In the genomic region with DNA sequence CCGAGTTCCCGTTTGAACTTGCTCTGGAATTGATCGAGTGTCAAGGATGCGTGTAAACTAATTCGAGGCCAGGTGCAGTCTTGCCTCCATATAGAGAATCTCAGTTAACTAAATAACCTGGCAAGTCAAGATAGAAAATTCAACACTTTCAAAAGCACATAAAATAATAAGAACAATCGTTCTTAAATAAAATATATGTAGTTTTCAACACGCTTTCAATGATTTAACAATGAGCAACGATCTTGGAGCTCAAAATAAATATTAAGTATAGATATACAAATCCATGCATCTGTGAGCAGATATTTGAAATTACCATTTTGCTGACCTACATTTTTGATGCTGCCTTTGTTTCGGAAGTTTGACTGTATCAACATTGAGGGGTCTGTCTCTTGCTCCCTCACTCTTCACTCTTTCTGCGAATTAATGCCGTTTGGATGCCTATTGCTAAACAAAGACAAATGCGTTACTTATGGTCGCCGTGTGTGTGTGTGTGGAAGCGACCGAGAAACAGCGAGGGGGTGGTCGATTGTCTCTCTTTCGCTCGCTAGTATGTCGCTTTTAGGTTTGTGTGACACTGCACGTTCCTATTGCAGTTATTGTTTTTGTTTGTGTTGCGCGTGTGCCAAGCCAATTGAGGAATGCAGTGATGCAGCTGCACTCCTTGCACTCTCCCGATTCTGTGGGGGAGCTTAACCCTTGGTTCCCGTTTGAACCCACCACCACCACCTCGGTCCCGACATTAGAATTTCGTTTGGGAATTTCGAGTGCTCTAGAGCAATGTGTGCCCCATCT, we compare ENCODE assay signal across 1 fruit fly cellular context.
TF ChIP-seq lines count a peak whose summit lies in the region.

No protein-coding gene starts in this region.

TF ChIP-seq in whole organism, embryonic, 481 proteins besides CTCF, POLR2A, EP300 and RAD21 (continued from another document):
- TF ChIP-seq Dll (GFP tag; IDR thresholded peaks at IDR 0.05; lab: Robert Waterston, UW; ENCODE audit: partially characterized antibody) = no peak
- no peak for TF ChIP-seq CG12299 (tag; optimal IDR thresholded peaks at IDR 0.05; lab: Kevin White, UChicago)
- TF ChIP-seq CG4282 (GFP tag; optimal IDR thresholded peaks at IDR 0.05; lab: Kevin White, UChicago) = no peak
- TF ChIP-seq bab2 (GFP tag; optimal IDR thresholded peaks at IDR 0.05; lab: Kevin White, UChicago) = no peak
- TF ChIP-seq lilli (GFP tag; optimal IDR thresholded peaks at IDR 0.05; lab: Kevin White, UChicago) = peak; percentile 11
- no peak for TF ChIP-seq CG3726 (GFP tag; IDR thresholded peaks at IDR 0.05; lab: Robert Waterston, UW)
- no peak for TF ChIP-seq ara (GFP tag; IDR thresholded peaks at IDR 0.05; lab: Robert Waterston, UW)
- TF ChIP-seq CG6683 (GFP tag; optimal IDR thresholded peaks at IDR 0.05; lab: Kevin White, UChicago) = no peak
- no peak for TF ChIP-seq oc (tag; optimal IDR thresholded peaks at IDR 0.05; lab: Kevin White, UChicago)
- peak in 1 of 2 experiments; percentile 44 for TF ChIP-seq bsh (GFP tag; optimal IDR thresholded peaks at IDR 0.05; lab: Kevin White, UChicago)
- no peak for TF ChIP-seq CG10267 (tag; optimal IDR thresholded peaks at IDR 0.05; lab: Kevin White, UChicago)
- TF ChIP-seq CHES-1-like (GFP tag; optimal IDR thresholded peaks at IDR 0.05; lab: Kevin White, UChicago) = no peak
- peak; percentile 40; the same call in 1 of the 2 replicates for TF ChIP-seq vvl (GFP tag; IDR thresholded peaks at IDR 0.05; lab: Robert Waterston, UW)
- no peak for TF ChIP-seq Doc3 (GFP tag; IDR thresholded peaks at IDR 0.05; lab: Robert Waterston, UW; ENCODE audit: partially characterized antibody)
- no peak for TF ChIP-seq tll (GFP tag; optimal IDR thresholded peaks at IDR 0.05; lab: Kevin White, UChicago)
- peak; percentile 0 for TF ChIP-seq CG10543 (GFP tag; optimal IDR thresholded peaks at IDR 0.05; lab: Kevin White, UChicago)
- no peak for TF ChIP-seq Dref (GFP tag; IDR thresholded peaks at IDR 0.05; lab: Robert Waterston, UW)
- no peak for TF ChIP-seq Dp (GFP tag; optimal IDR thresholded peaks at IDR 0.05; lab: Kevin White, UChicago)
- peak; percentile 79 for TF ChIP-seq grau (tag; optimal IDR thresholded peaks at IDR 0.05; lab: Kevin White, UChicago)
- TF ChIP-seq CG15269 (tag; optimal IDR thresholded peaks at IDR 0.05; lab: Kevin White, UChicago) = peak; percentile 41
- TF ChIP-seq dan (GFP tag; IDR thresholded peaks at IDR 0.05; lab: Robert Waterston, UW) = no peak
- TF ChIP-seq CG1647 (GFP tag; optimal IDR thresholded peaks at IDR 0.05; lab: Kevin White, UChicago) = no peak
- TF ChIP-seq tx (GFP tag; optimal IDR thresholded peaks at IDR 0.05; lab: Kevin White, UChicago) = no peak
- TF ChIP-seq shn (GFP tag; optimal IDR thresholded peaks at IDR 0.05; lab: Kevin White, UChicago) = no peak
- no peak for TF ChIP-seq CG13123 (GFP tag; optimal IDR thresholded peaks at IDR 0.05; lab: Kevin White, UChicago)
- TF ChIP-seq wek (GFP tag; optimal IDR thresholded peaks at IDR 0.05; lab: Kevin White, UChicago) = no peak
- no peak for TF ChIP-seq trem (tag; optimal IDR thresholded peaks at IDR 0.05; lab: Kevin White, UChicago)
- no peak for TF ChIP-seq CG6854 (GFP tag; optimal IDR thresholded peaks at IDR 0.05; lab: Kevin White, UChicago)
- TF ChIP-seq CrebB (tag; optimal IDR thresholded peaks at IDR 0.05; lab: Kevin White, UChicago) = no peak
- no peak for TF ChIP-seq ro (GFP tag; IDR thresholded peaks at IDR 0.05; lab: Robert Waterston, UW)
- 0 out of 3 replicates have a peak, but pooled peaks have one; percentile 44 for TF ChIP-seq CG17361 (GFP tag; IDR thresholded peaks at IDR 0.05; lab: Robert Waterston, UW)
- TF ChIP-seq prd (optimal IDR thresholded peaks at IDR 0.05; lab: Kevin White, UChicago) = no peak
- TF ChIP-seq prd (GFP tag; IDR thresholded peaks at IDR 0.05; lab: Robert Waterston, UW) = 0 out of 3 replicates have a peak, but pooled peaks have one; percentile 11
- TF ChIP-seq cg (GFP tag; optimal IDR thresholded peaks at IDR 0.05; lab: Kevin White, UChicago) = peak; percentile 39
- no peak for TF ChIP-seq bowl (GFP tag; IDR thresholded peaks at IDR 0.05; lab: Robert Waterston, UW)
- TF ChIP-seq CG1603 (tag; optimal IDR thresholded peaks at IDR 0.05; lab: Kevin White, UChicago) = no peak
- no peak for TF ChIP-seq ham (GFP tag; IDR thresholded peaks at IDR 0.05; lab: Robert Waterston, UW)
- TF ChIP-seq CG11695 (GFP tag; IDR thresholded peaks at IDR 0.05; lab: Robert Waterston, UW) = peak; percentile 17; the same call in 1 of the 3 replicates
- TF ChIP-seq TFAM (GFP tag; optimal IDR thresholded peaks at IDR 0.05; lab: Kevin White, UChicago) = no peak
- no peak for TF ChIP-seq disco-r (GFP tag; optimal IDR thresholded peaks at IDR 0.05; lab: Kevin White, UChicago)
- no peak for TF ChIP-seq CG14860 (GFP tag; IDR thresholded peaks at IDR 0.05; lab: Robert Waterston, UW; ENCODE audit: partially characterized antibody)
- TF ChIP-seq sug (tag; optimal IDR thresholded peaks at IDR 0.05; lab: Kevin White, UChicago) = peak; percentile 23
- peak; percentile 43 for TF ChIP-seq CoRest (tag; optimal IDR thresholded peaks at IDR 0.05; lab: Kevin White, UChicago)
- no peak for TF ChIP-seq MTF-1 (GFP tag; optimal IDR thresholded peaks at IDR 0.05; lab: Kevin White, UChicago; ENCODE audit: borderline replicate concordance)
- no peak for TF ChIP-seq ewg (GFP tag; optimal IDR thresholded peaks at IDR 0.05; lab: Kevin White, UChicago)
- TF ChIP-seq kah (GFP tag; optimal IDR thresholded peaks at IDR 0.05; lab: Kevin White, UChicago) = no peak
- TF ChIP-seq en (GFP tag; optimal IDR thresholded peaks at IDR 0.05; lab: Kevin White, UChicago) = no peak
- TF ChIP-seq nerfin-2 (GFP tag; IDR thresholded peaks at IDR 0.05; lab: Robert Waterston, UW; ENCODE audit: partially characterized antibody) = no peak
- no peak for TF ChIP-seq tgo (GFP tag; IDR thresholded peaks at IDR 0.05; lab: Robert Waterston, UW)
- TF ChIP-seq Sry-δ (GFP tag; optimal IDR thresholded peaks at IDR 0.05; lab: Kevin White, UChicago) = no peak
- TF ChIP-seq HmgD (GFP tag; optimal IDR thresholded peaks at IDR 0.05; lab: Kevin White, UChicago) = no peak
- no peak for TF ChIP-seq CG14014 (GFP tag; IDR thresholded peaks at IDR 0.05; lab: Robert Waterston, UW)
- no peak for TF ChIP-seq hb (GFP tag; IDR thresholded peaks at IDR 0.05; lab: Robert Waterston, UW; ENCODE audit: partially characterized antibody)
- peak; percentile 19 for TF ChIP-seq Nf-YC (tag; optimal IDR thresholded peaks at IDR 0.05; lab: Kevin White, UChicago)
- TF ChIP-seq Ptx1 (GFP tag; IDR thresholded peaks at IDR 0.05; lab: Robert Waterston, UW) = peak; percentile 43; the same call in 1 of the 2 replicates
- TF ChIP-seq Fer2 (tag; optimal IDR thresholded peaks at IDR 0.05; lab: Kevin White, UChicago) = no peak
- TF ChIP-seq YL-1 (GFP tag; optimal IDR thresholded peaks at IDR 0.05; lab: Kevin White, UChicago) = no peak
- no peak for TF ChIP-seq lola (GFP tag; optimal IDR thresholded peaks at IDR 0.05; lab: Kevin White, UChicago)
- TF ChIP-seq CG11560 (tag; IDR thresholded peaks at IDR 0.05; lab: Robert Waterston, UW) = no peak
- peak; percentile 58 for TF ChIP-seq sens (GFP tag; lab: Kevin White, UChicago)
- 0 out of 2 replicates have a peak, but pooled peaks have one; percentile 32 for TF ChIP-seq CG6689 (GFP tag; IDR thresholded peaks at IDR 0.05; lab: Robert Waterston, UW)
- no peak for TF ChIP-seq sim (GFP tag; IDR thresholded peaks at IDR 0.05; lab: Robert Waterston, UW)
- TF ChIP-seq CG2116 (GFP tag; optimal IDR thresholded peaks at IDR 0.05; lab: Kevin White, UChicago) = no peak
- no peak for TF ChIP-seq peb (GFP tag; IDR thresholded peaks at IDR 0.05; lab: Robert Waterston, UW)
- TF ChIP-seq Meics (GFP tag; optimal IDR thresholded peaks at IDR 0.05; lab: Kevin White, UChicago) = peak; percentile 20
- no peak for TF ChIP-seq ase (GFP tag; IDR thresholded peaks at IDR 0.05; lab: Robert Waterston, UW)
- TF ChIP-seq dmrt11E (tag; optimal IDR thresholded peaks at IDR 0.05; lab: Kevin White, UChicago) = no peak
- no peak for TF ChIP-seq Abd-B (GFP tag; optimal IDR thresholded peaks at IDR 0.05; lab: Kevin White, UChicago)
- no peak for TF ChIP-seq CG4360 (GFP tag; IDR thresholded peaks at IDR 0.05; lab: Robert Waterston, UW)
